Fruit fly (Drosophila melanogaster) whole organism, embryonic: ENCODE results near the gene CG8119.

Source experiments
- CG10543 ChIP-seq: fragments of 200-800 bp; sonication (Bioruptor generic); optimal IDR thresholded peaks from 3 replicates; lab custom pipeline; 2017; ENCODE audit warnings: missing biosample characterization, mild to moderate bottlenecking, missing genetic modification characterization, moderate library complexity
- CG11093 ChIP-seq: fragments of 200-800 bp; sonication (Bioruptor generic); IDR thresholded peaks from 3 replicates; pipeline ENCODE4 v1.3.6; 2022; ENCODE audit warnings: missing biosample characterization, missing genetic modification characterization
- CG12391 ChIP-seq: fragments of 200-800 bp; sonication (Bioruptor generic); optimal IDR thresholded peaks from 3 replicates; lab custom pipeline; 2018; ENCODE audit warnings: missing biosample characterization, mild to moderate bottlenecking, missing genetic modification characterization, moderate library complexity
- CG13775 ChIP-seq: fragments of 200-800 bp; sonication (Bioruptor generic); optimal IDR thresholded peaks from 3 replicates; lab custom pipeline; 2017; ENCODE audit warnings: missing biosample characterization, mild to moderate bottlenecking, missing genetic modification characterization
- CG14014 ChIP-seq: fragments of 200-800 bp; sonication (Bioruptor generic); IDR thresholded peaks from 2 replicates; pipeline ENCODE4 v1.3.6; 2022; ENCODE audit warnings: missing biosample characterization, missing genetic modification characterization
- CG14050 ChIP-seq: fragments of 200-800 bp; sonication (Bioruptor generic); IDR thresholded peaks from 3 replicates; pipeline ENCODE4 v1.3.6; 2022; ENCODE audit warnings: missing biosample characterization, missing genetic modification characterization
- CG14860 ChIP-seq: fragments of 200-800 bp; sonication (Bioruptor generic); IDR thresholded peaks from 3 replicates; pipeline ENCODE4 v1.3.6; 2022; ENCODE audit warnings: missing biosample characterization, missing genetic modification characterization; ENCODE audit not compliant: partially characterized antibody
- CG15269 ChIP-seq: fragments of 200-800 bp; sonication (Bioruptor generic); optimal IDR thresholded peaks from 2 replicates; lab custom pipeline; 2018; ENCODE audit warnings: missing biosample characterization, mild to moderate bottlenecking, missing genetic modification characterization, moderate library complexity
- CG17359 ChIP-seq: fragments of 200-800 bp; sonication (Bioruptor generic); optimal IDR thresholded peaks from 3 replicates; lab custom pipeline; 2018; ENCODE audit warnings: missing biosample characterization, mild to moderate bottlenecking, missing genetic modification characterization, moderate library complexity
- CG30431 ChIP-seq: fragments of 200-800 bp; sonication (Bioruptor generic); optimal IDR thresholded peaks from 2 replicates; lab custom pipeline; 2017; ENCODE audit warnings: missing biosample characterization, missing genetic modification characterization
- CG3281 ChIP-seq: fragments of 200-800 bp; sonication (Bioruptor generic); optimal IDR thresholded peaks from 3 replicates; lab custom pipeline; 2017; ENCODE audit warnings: missing biosample characterization, mild to moderate bottlenecking, missing genetic modification characterization
- CG4424 ChIP-seq: fragments of 200-800 bp; sonication (Bioruptor generic); optimal IDR thresholded peaks from 3 replicates; lab custom pipeline; 2016; ENCODE audit warnings: missing biosample characterization, missing genetic modification characterization
- CG5953 ChIP-seq: fragments of 200-800 bp; sonication (Bioruptor generic); IDR thresholded peaks from 2 replicates; pipeline ENCODE4 v1.3.6; 2022; ENCODE audit warnings: missing biosample characterization, missing genetic modification characterization
- CG6689 ChIP-seq: fragments of 200-800 bp; sonication (Bioruptor generic); IDR thresholded peaks from 2 replicates; pipeline ENCODE4 v1.3.6; 2022; ENCODE audit warnings: missing biosample characterization, missing genetic modification characterization
- CG7271 ChIP-seq: fragments of 200-800 bp; sonication (Bioruptor generic); optimal IDR thresholded peaks from 2 replicates; lab custom pipeline; 2018; ENCODE audit warnings: missing biosample characterization, mild to moderate bottlenecking, missing genetic modification characterization, moderate library complexity
- CG8765 ChIP-seq: fragments of 200-800 bp; sonication (Bioruptor generic); IDR thresholded peaks from 2 replicates; pipeline ENCODE4 v1.3.6; 2022; ENCODE audit warnings: missing biosample characterization, missing genetic modification characterization
- CG8924 ChIP-seq: fragments of 200-800 bp; optimal IDR thresholded peaks from 3 replicates; lab custom pipeline; 2019; ENCODE audit warnings: missing biosample characterization, mild to moderate bottlenecking, missing genetic modification characterization, moderate library complexity
- CTCF ChIP-seq: fragments of 200-800 bp; sonication (Bioruptor generic); optimal IDR thresholded peaks from 2 replicates; lab custom pipeline; 2017; ENCODE audit warnings: missing biosample characterization, mild to moderate bottlenecking, missing genetic modification characterization, moderate library complexity
- CoRest ChIP-seq: fragments of 200-800 bp; sonication (Bioruptor generic); optimal IDR thresholded peaks from 3 replicates; lab custom pipeline; 2018; ENCODE audit warnings: missing biosample characterization, mild to moderate bottlenecking, missing genetic modification characterization, moderate library complexity
- D19B ChIP-seq: fragments of 200-800 bp; sonication (Bioruptor generic); optimal IDR thresholded peaks from 2 replicates; lab custom pipeline; 2017; ENCODE audit warnings: missing biosample characterization, mild to moderate bottlenecking, missing genetic modification characterization
- Dek ChIP-seq: fragments of 200-800 bp; sonication (Bioruptor generic); optimal IDR thresholded peaks from 3 replicates; lab custom pipeline; 2019; ENCODE audit warnings: missing biosample characterization, mild to moderate bottlenecking, missing genetic modification characterization, moderate library complexity
- Dll ChIP-seq: fragments of 200-800 bp; sonication (Bioruptor generic); IDR thresholded peaks from 4 replicates; pipeline ENCODE4 v1.3.6; 2022; ENCODE audit warnings: missing biosample characterization, missing genetic modification characterization; ENCODE audit not compliant: partially characterized antibody
- Drgx ChIP-seq: fragments of 200-800 bp; sonication (Bioruptor generic); IDR thresholded peaks from 2 replicates; pipeline ENCODE4 v1.3.6; 2022; ENCODE audit warnings: missing biosample characterization, missing genetic modification characterization
- ERR ChIP-seq: fragments of 200-800 bp; sonication (Bioruptor generic); optimal IDR thresholded peaks from 2 replicates; lab custom pipeline; 2016; ENCODE audit warnings: missing biosample characterization, missing genetic modification characterization
- Elba2 ChIP-seq: fragments of 200-800 bp; sonication (Bioruptor generic); optimal IDR thresholded peaks from 3 replicates; lab custom pipeline; 2016; ENCODE audit warnings: missing biosample characterization, missing genetic modification characterization
- Fer1 ChIP-seq: fragments of 200-800 bp; sonication (Bioruptor generic); optimal IDR thresholded peaks from 2 replicates; lab custom pipeline; 2017; ENCODE audit warnings: missing biosample characterization, mild to moderate bottlenecking, missing genetic modification characterization
- GATAe ChIP-seq: fragments of 200-800 bp; sonication (Bioruptor generic); conservative IDR thresholded peaks from 2 replicates; pipeline ENCODE4 v1.3.6; 2022; ENCODE audit warnings: missing biosample characterization, missing genetic modification characterization
- Hmr ChIP-seq: fragments of 200-800 bp; sonication (Bioruptor generic); optimal IDR thresholded peaks from 3 replicates; lab custom pipeline; 2017; ENCODE audit warnings: mild to moderate bottlenecking, missing biosample characterization, missing genetic modification reagents, missing genetic modification characterization
- Hmx ChIP-seq: fragments of 200-800 bp; sonication (Bioruptor generic); optimal IDR thresholded peaks from 2 replicates; lab custom pipeline; 2016; ENCODE audit warnings: missing biosample characterization, missing genetic modification characterization
- Hr39 ChIP-seq: fragments of >200 bp; optimal IDR thresholded peaks from 2 replicates; lab custom pipeline; 2017
- NfI ChIP-seq: fragments of 200-800 bp; sonication (Bioruptor generic); optimal IDR thresholded peaks from 3 replicates; lab custom pipeline; 2018; ENCODE audit warnings: missing biosample characterization, mild to moderate bottlenecking, missing genetic modification characterization, moderate library complexity
- Oli ChIP-seq: fragments of 200-800 bp; sonication (Bioruptor generic); optimal IDR thresholded peaks from 2 replicates; lab custom pipeline; 2018; ENCODE audit warnings: missing biosample characterization, mild to moderate bottlenecking, missing genetic modification characterization, moderate library complexity
- Sin3A ChIP-seq: fragments of >200 bp; optimal IDR thresholded peaks from 2 replicates; lab custom pipeline; 2018
- al ChIP-seq: fragments of 200-800 bp; sonication (Bioruptor generic); IDR thresholded peaks from 2 replicates; pipeline ENCODE4 v1.3.6; 2022; ENCODE audit warnings: missing biosample characterization, missing genetic modification characterization
- ara ChIP-seq: fragments of 200-800 bp; sonication (Bioruptor generic); IDR thresholded peaks from 2 replicates; pipeline ENCODE4 v1.3.6; 2022; ENCODE audit warnings: missing biosample characterization, missing genetic modification characterization
- bab2 ChIP-seq: fragments of 200-800 bp; sonication (Bioruptor generic); optimal IDR thresholded peaks from 2 replicates; lab custom pipeline; 2016; ENCODE audit warnings: missing biosample characterization, missing genetic modification characterization
- crp ChIP-seq, 2 experiments: fragments of 200-800 bp; sonication (Bioruptor generic); optimal IDR thresholded peaks; 2 replicates in 1 of 2; 3 replicates in 1 of 2; lab custom pipeline; 2017; ENCODE audit warnings: missing biosample characterization in 2 of 2, missing genetic modification characterization in 2 of 2, mild to moderate bottlenecking in 1 of 2, moderate library complexity in 1 of 2
- cwo ChIP-seq: fragments of 200-800 bp; sonication (Bioruptor generic); optimal IDR thresholded peaks from 3 replicates; lab custom pipeline; 2017; ENCODE audit warnings: missing biosample characterization, missing genetic modification characterization, mild to moderate bottlenecking, moderate library complexity, missing genetic modification reagents
- h ChIP-seq: fragments of >200 bp; optimal IDR thresholded peaks from 2 replicates; lab custom pipeline; 2017
- ham ChIP-seq: fragments of 200-800 bp; sonication (Bioruptor generic); IDR thresholded peaks from 2 replicates; pipeline ENCODE4 v1.3.6; 2022; ENCODE audit warnings: missing biosample characterization, missing genetic modification characterization
- hth ChIP-seq: fragments of >200 bp; optimal IDR thresholded peaks from 2 replicates; lab custom pipeline; 2017; ENCODE audit warnings: inconsistent platforms
- insv ChIP-seq, 2 experiments: fragments of 200-800 bp; sonication (Bioruptor generic); optimal IDR thresholded peaks; 3 replicates each; lab custom pipeline; 2016 to 2018; ENCODE audit warnings: missing biosample characterization in 2 of 2, missing genetic modification characterization in 2 of 2
- kni ChIP-seq: fragments of 200-800 bp; sonication (Bioruptor generic); optimal IDR thresholded peaks from 3 replicates; lab custom pipeline; 2017; ENCODE audit warnings: mild to moderate bottlenecking, missing biosample characterization, missing genetic modification reagents, missing genetic modification characterization
- nmo ChIP-seq: fragments of 200-800 bp; sonication (Bioruptor generic); optimal IDR thresholded peaks from 2 replicates; lab custom pipeline; 2018; ENCODE audit warnings: missing biosample characterization, mild to moderate bottlenecking, missing genetic modification characterization, moderate library complexity
- repo ChIP-seq: fragments of 200-800 bp; sonication (Bioruptor generic); optimal IDR thresholded peaks from 2 replicates; lab custom pipeline; 2016; ENCODE audit warnings: missing biosample characterization, missing genetic modification characterization
- sima ChIP-seq: fragments of 200-800 bp; sonication (Bioruptor generic); optimal IDR thresholded peaks from 2 replicates; lab custom pipeline; 2016; ENCODE audit warnings: missing biosample characterization, missing genetic modification characterization
- sisA ChIP-seq: fragments of 200-800 bp; sonication (Bioruptor generic); IDR thresholded peaks from 2 replicates; pipeline ENCODE4 v1.3.6; 2022; ENCODE audit warnings: missing biosample characterization, missing genetic modification characterization
- slp2 ChIP-seq: fragments of 200-800 bp; sonication (Bioruptor generic); optimal IDR thresholded peaks from 2 replicates; lab custom pipeline; 2016; ENCODE audit warnings: missing biosample characterization, missing genetic modification characterization
- tap ChIP-seq: fragments of 200-800 bp; optimal IDR thresholded peaks from 3 replicates; lab custom pipeline; 2019; ENCODE audit warnings: missing biosample characterization, mild to moderate bottlenecking, missing genetic modification characterization, moderate library complexity
- trh ChIP-seq: fragments of 200-800 bp; sonication (Bioruptor generic); optimal IDR thresholded peaks from 2 replicates; lab custom pipeline; 2016; ENCODE audit warnings: missing biosample characterization, missing genetic modification characterization
- wek ChIP-seq: fragments of 200-800 bp; sonication (Bioruptor generic); optimal IDR thresholded peaks from 3 replicates; lab custom pipeline; 2018; ENCODE audit warnings: missing biosample characterization, mild to moderate bottlenecking, missing genetic modification characterization, moderate library complexity
- yki ChIP-seq: fragments of >200 bp; optimal IDR thresholded peaks from 3 replicates; lab custom pipeline; 2018
- zen2 ChIP-seq: fragments of 200-800 bp; sonication (Bioruptor generic); IDR thresholded peaks from 3 replicates; pipeline ENCODE4 v1.3.6; 2022; ENCODE audit warnings: missing biosample characterization, missing genetic modification characterization; ENCODE audit not compliant: partially characterized antibody

CG8119 gene

dm6 chrX:15703720-15704206 is 41.4 kb downstream of the CG8119 start, which contains the start of the genes Pis and Hap40 (continued):
- TF ChIP-seq Dek (tag; lab: Kevin White, UChicago) = peak; percentile 70
- TF ChIP-seq Hmr (GFP tag; lab: Kevin White, UChicago) = no peak
- TF ChIP-seq nmo = peak; percentile 88
- peak; percentile 77 for TF ChIP-seq CG8924 (tag; lab: Kevin White, UChicago)
- TF ChIP-seq CG5953 (GFP tag; lab: Robert Waterston, UW) = no peak
- TF ChIP-seq ara (GFP tag; lab: Robert Waterston, UW) = no peak
- peak; percentile 78 for TF ChIP-seq CG15269 (tag; lab: Kevin White, UChicago)
- TF ChIP-seq bab2 (GFP tag; lab: Kevin White, UChicago) = peak; percentile 35
- TF ChIP-seq Hr39 (lab: Kevin White, UChicago) = no peak
- peak; percentile 78 for TF ChIP-seq CG6689 (GFP tag; lab: Robert Waterston, UW)
- TF ChIP-seq cwo (GFP tag; lab: Kevin White, UChicago) = no peak
- TF ChIP-seq repo = no peak
- TF ChIP-seq sima (GFP tag; lab: Kevin White, UChicago) = no peak
- no peak for TF ChIP-seq hth
- TF ChIP-seq Sin3A (lab: Kevin White, UChicago) = peak; percentile 98
- peak; percentile 70 for TF ChIP-seq sisA (GFP tag; lab: Robert Waterston, UW)
- TF ChIP-seq h = no peak
- TF ChIP-seq insv (GFP tag; optimal IDR thresholded peaks at IDR 0.05; lab: Kevin White, UChicago) = peak in 1 of 2 experiments; percentile 49
- peak; percentile 13 for TF ChIP-seq CTCF
- no peak for TF ChIP-seq tap (tag; lab: Kevin White, UChicago)
- peak; percentile 64 for TF ChIP-seq Oli (tag; lab: Kevin White, UChicago)
- TF ChIP-seq CG10543 (GFP tag; lab: Kevin White, UChicago) = peak; percentile 68
- peak; percentile 81 for TF ChIP-seq CG12391
- TF ChIP-seq CG30431 = peak; percentile 53
- peak; percentile 25 for TF ChIP-seq slp2 (GFP tag; lab: Kevin White, UChicago)
- no peak for TF ChIP-seq ERR
- TF ChIP-seq Elba2 (GFP tag; lab: Kevin White, UChicago) = no peak
- peak; percentile 66 for TF ChIP-seq CG17359
- TF ChIP-seq CG14050 = no peak; the same call in 2 of the 3 replicates
- TF ChIP-seq Hmx (GFP tag; lab: Kevin White, UChicago) = peak; percentile 3
- peak; percentile 80 for TF ChIP-seq CG13775 (GFP tag; lab: Kevin White, UChicago)
- no peak for TF ChIP-seq CG14860 (GFP tag; lab: Robert Waterston, UW)
- TF ChIP-seq CG11093 = peak; percentile 76; the same call in 2 of the 3 replicates
- peak; percentile 33 for TF ChIP-seq kni (GFP tag; lab: Kevin White, UChicago)
- TF ChIP-seq D19B (GFP tag; lab: Kevin White, UChicago) = peak; percentile 29
- TF ChIP-seq trh = no peak
- TF ChIP-seq zen2 (GFP tag; lab: Robert Waterston, UW) = no peak
- peak; percentile 58 for TF ChIP-seq al
- TF ChIP-seq Dll (GFP tag; lab: Robert Waterston, UW) = no peak
- TF ChIP-seq GATAe (GFP tag; lab: Robert Waterston, UW) = no peak; the same call in 1 of the 2 replicates
- TF ChIP-seq CG14014 (GFP tag; lab: Robert Waterston, UW) = peak; percentile 80
- TF ChIP-seq CG8765 = no peak
- TF ChIP-seq Fer1 = peak; percentile 42
- TF ChIP-seq CG3281 = peak; percentile 62
- no peak for TF ChIP-seq yki (lab: Kevin White, UChicago)
- TF ChIP-seq wek (GFP tag; lab: Kevin White, UChicago) = no peak
- peak in 1 of 2 experiments; percentile 48 for TF ChIP-seq crp (GFP tag; optimal IDR thresholded peaks at IDR 0.05; lab: Kevin White, UChicago)
- peak; percentile 47; the same call in 1 of the 2 replicates for TF ChIP-seq Drgx
- TF ChIP-seq ham (GFP tag; lab: Robert Waterston, UW) = no peak
- peak; percentile 72 for TF ChIP-seq NfI (GFP tag; lab: Kevin White, UChicago)
- TF ChIP-seq CoRest (tag; lab: Kevin White, UChicago) = peak; percentile 90
- no peak for TF ChIP-seq CG7271 (tag; lab: Kevin White, UChicago)
- TF ChIP-seq CG4424 (GFP tag; lab: Kevin White, UChicago) = peak; percentile 56
